Worm (Caenorhabditis elegans) whole organism, L2 larva: ENCODE data around the gene F09C6.11.

ENCODE experiments used
- C34F6.9 ChIP-seq: fragments of 150-350 bp; optimal IDR thresholded peaks from 2 replicates; lab custom pipeline; 2014; ENCODE audit warnings: missing biosample characterization, missing genetic modification characterization
- R02D3.7 ChIP-seq: fragments of 150-350 bp; optimal IDR thresholded peaks from 2 replicates; lab custom pipeline; 2014; ENCODE audit warnings: missing biosample characterization, missing genetic modification characterization
- Y55F3AM.14 ChIP-seq: fragments of 200-800 bp; sonication (Bioruptor generic); optimal IDR thresholded peaks from 2 replicates; lab custom pipeline; 2018; ENCODE audit warnings: mild to moderate bottlenecking, missing genetic modification characterization, missing compliant biosample characterization
- ZK546.5 ChIP-seq: sonication (generic microtip); optimal IDR thresholded peaks from 2 replicates; lab custom pipeline; 2017; ENCODE audit warnings: missing biosample characterization, missing genetic modification characterization
- aly-2 ChIP-seq: fragments of 150-350 bp; optimal IDR thresholded peaks from 2 replicates; lab custom pipeline; 2014; ENCODE audit warnings: missing biosample characterization, missing genetic modification characterization
- ceh-16 ChIP-seq: fragments of 150-350 bp; optimal IDR thresholded peaks from 2 replicates; lab custom pipeline; 2014; ENCODE audit warnings: missing biosample characterization, missing genetic modification characterization
- ceh-82 ChIP-seq: fragments of 150-350 bp; optimal IDR thresholded peaks from 2 replicates; lab custom pipeline; 2014; ENCODE audit warnings: missing biosample characterization, missing genetic modification characterization
- egl-27 ChIP-seq: sonication (generic microtip); optimal IDR thresholded peaks from 3 replicates; lab custom pipeline; 2017; ENCODE audit warnings: missing biosample characterization, missing genetic modification reagents, missing genetic modification characterization
- elt-1 ChIP-seq: fragments of 150-350 bp; optimal IDR thresholded peaks from 2 replicates; lab custom pipeline; 2014; ENCODE audit warnings: missing biosample characterization, missing genetic modification characterization
- elt-3 ChIP-seq: sonication (generic microtip); optimal IDR thresholded peaks from 2 replicates; lab custom pipeline; 2017; ENCODE audit warnings: missing biosample characterization, missing genetic modification characterization
- fos-1 ChIP-seq: fragments of 150-350 bp; optimal IDR thresholded peaks from 2 replicates; lab custom pipeline; 2014; ENCODE audit warnings: missing biosample characterization, missing genetic modification characterization
- gmeb-1 ChIP-seq: fragments of 150-350 bp; optimal IDR thresholded peaks from 2 replicates; lab custom pipeline; 2014; ENCODE audit warnings: missing biosample characterization, missing genetic modification characterization
- lin-13 ChIP-seq: fragments of 150-350 bp; optimal IDR thresholded peaks from 2 replicates; lab custom pipeline; 2014; ENCODE audit warnings: missing biosample characterization, missing genetic modification reagents, missing genetic modification characterization
- mab-5 ChIP-seq: fragments of 150-350 bp; optimal IDR thresholded peaks from 2 replicates; lab custom pipeline; 2014; ENCODE audit warnings: missing biosample characterization, missing genetic modification characterization
- mdl-1 ChIP-seq, 2 experiments: fragments of 150-350 bp in 1 of 2; sonication (generic microtip) in 1 of 2; optimal IDR thresholded peaks; 2 replicates each; lab custom pipeline; 2017; ENCODE audit warnings: missing biosample characterization in 2 of 2, missing genetic modification characterization in 2 of 2
- nhr-10 ChIP-seq: sonication (generic microtip); optimal IDR thresholded peaks from 2 replicates; lab custom pipeline; 2017; ENCODE audit warnings: missing biosample characterization, missing genetic modification characterization
- nhr-12 ChIP-seq: fragments of 150-350 bp; optimal IDR thresholded peaks from 2 replicates; lab custom pipeline; 2014; ENCODE audit warnings: missing biosample characterization, missing genetic modification characterization
- nhr-129 ChIP-seq: fragments of 150-350 bp; optimal IDR thresholded peaks from 2 replicates; lab custom pipeline; 2014; ENCODE audit warnings: missing biosample characterization, missing genetic modification characterization
- nhr-237 ChIP-seq: fragments of 150-350 bp; optimal IDR thresholded peaks from 2 replicates; lab custom pipeline; 2014; ENCODE audit warnings: missing biosample characterization, missing genetic modification characterization
- nhr-25 ChIP-seq: fragments of 150-350 bp; sonication (generic microtip); optimal IDR thresholded peaks from 3 replicates; lab custom pipeline; 2014; ENCODE audit warnings: missing biosample characterization, missing genetic modification characterization
- nhr-77 ChIP-seq: fragments of 150-350 bp; optimal IDR thresholded peaks from 2 replicates; lab custom pipeline; 2014; ENCODE audit warnings: missing biosample characterization, missing genetic modification characterization
- peb-1 ChIP-seq: fragments of 150-350 bp; optimal IDR thresholded peaks from 2 replicates; lab custom pipeline; 2014; ENCODE audit warnings: missing biosample characterization, missing genetic modification characterization
- sem-4 ChIP-seq: fragments of 150-350 bp; optimal IDR thresholded peaks from 2 replicates; lab custom pipeline; 2014; ENCODE audit warnings: missing biosample characterization, missing genetic modification reagents, missing genetic modification characterization
- skn-1 ChIP-seq: sonication (generic microtip); optimal IDR thresholded peaks from 2 replicates; lab custom pipeline; 2017; ENCODE audit warnings: missing biosample characterization, missing genetic modification characterization
- sma-3 ChIP-seq: sonication (generic microtip); optimal IDR thresholded peaks from 2 replicates; lab custom pipeline; 2016; ENCODE audit warnings: missing genetic modification reagents, missing genetic modification characterization, missing compliant biosample characterization
- sma-9 ChIP-seq, 2 experiments: fragments of 150-350 bp in 1 of 2; sonication (generic microtip) in 1 of 2; optimal IDR thresholded peaks; 2 replicates each; lab custom pipeline; 2014 to 2016; ENCODE audit warnings: missing genetic modification characterization in 2 of 2, mild to moderate bottlenecking in 1 of 2, missing biosample characterization in 1 of 2, missing compliant biosample characterization in 1 of 2, missing genetic modification reagents in 1 of 2, moderate library complexity in 1 of 2
- snpc-4 ChIP-seq: fragments of 150-350 bp; optimal IDR thresholded peaks from 2 replicates; lab custom pipeline; 2014; ENCODE audit warnings: missing biosample characterization, missing genetic modification characterization
- unc-39 ChIP-seq: fragments of 150-350 bp; optimal IDR thresholded peaks from 2 replicates; lab custom pipeline; 2014; ENCODE audit warnings: missing biosample characterization, missing genetic modification characterization
- unc-55 ChIP-seq: fragments of 150-350 bp; sonication (generic microtip); optimal IDR thresholded peaks from 3 replicates; lab custom pipeline; 2014; ENCODE audit warnings: missing biosample characterization, missing genetic modification reagents, missing genetic modification characterization
- unc-62 ChIP-seq: fragments of 150-350 bp; optimal IDR thresholded peaks from 2 replicates; lab custom pipeline; 2014; ENCODE audit warnings: missing biosample characterization, missing genetic modification reagents, missing genetic modification characterization
- zag-1 ChIP-seq: fragments of 150-350 bp; optimal IDR thresholded peaks from 2 replicates; lab custom pipeline; 2014; ENCODE audit warnings: missing biosample characterization, missing genetic modification characterization
- ztf-11 ChIP-seq: sonication (generic microtip); optimal IDR thresholded peaks from 2 replicates; lab custom pipeline; 2017; ENCODE audit warnings: missing biosample characterization, missing genetic modification characterization

Gene F09C6.11

ce11 chrV:16840961-16841360 lies 41.1 kb downstream of the F09C6.11 start, which contains the start of gene clec-40:
TSS of gene clec-40 (minus strand) at chrV:16841061.
- TF ChIP-seq ceh-16 (no peak), ztf-11 (no peak), aly-2 (tag; lab: Kevin White, UChicago) (no peak), nhr-12 (tag; lab: Kevin White, UChicago) (no peak), zag-1 (tag; lab: Kevin White, UChicago) (no peak), fos-1 (tag; lab: Kevin White, UChicago) (no peak), gmeb-1 (tag; lab: Kevin White, UChicago) (no peak), C34F6.9 (tag; lab: Kevin White, UChicago) (no peak), peb-1 (tag; lab: Kevin White, UChicago) (no peak), nhr-129 (tag; lab: Kevin White, UChicago) (no peak), unc-62 (GFP tag; lab: Kevin White, UChicago) (no peak), Y55F3AM.14 (GFP tag; lab: Kevin White, UChicago) (no peak)

ce11 chrV:16840283-16840682 lies 41.8 kb downstream of the F09C6.11 start:
- TF ChIP-seq C34F6.9 (tag; lab: Kevin White, UChicago) (no peak), fos-1 (tag; lab: Kevin White, UChicago) (peak; percentile 76), nhr-25 (tag; lab: Kevin White, UChicago) (no peak), gmeb-1 (tag; lab: Kevin White, UChicago) (no peak), sma-9 (GFP tag; optimal IDR thresholded peaks at IDR 0.05; lab: Kevin White, UChicago) (peak; percentile 50), sma-9 (tag; optimal IDR thresholded peaks at IDR 0.05; lab: Kevin White, UChicago) (no peak), unc-39 (no peak), nhr-237 (tag; lab: Kevin White, UChicago) (no peak)

ce11 chrV:16838435-16838834 lies 43.7 kb downstream of the F09C6.11 start:
- TF ChIP-seq fos-1 (tag; lab: Kevin White, UChicago) (no peak), sma-3 (GFP tag; lab: Kevin White, UChicago) (no peak), elt-1 (no peak), ceh-82 (no peak), unc-55 (GFP tag; lab: Kevin White, UChicago) (no peak), skn-1 (tag; lab: Kevin White, UChicago) (no peak), nhr-12 (tag; lab: Kevin White, UChicago) (no peak), mab-5 (no peak), peb-1 (tag; lab: Kevin White, UChicago) (no peak), elt-3 (tag; lab: Kevin White, UChicago) (no peak), aly-2 (tag; lab: Kevin White, UChicago) (no peak), snpc-4 (no peak), R02D3.7 (tag; lab: Kevin White, UChicago) (no peak)
- TF ChIP-seq, all 48 proteins: peak for 0

ce11 chrV:16836100-16836499 lies 46.0 kb downstream of the F09C6.11 start:
- TF ChIP-seq nhr-10 (tag; lab: Kevin White, UChicago) = no peak
- no peak for TF ChIP-seq lin-13 (GFP tag; lab: Kevin White, UChicago)
- no peak for TF ChIP-seq elt-1
- no peak for TF ChIP-seq nhr-77 (tag; lab: Kevin White, UChicago)
- no peak for TF ChIP-seq mdl-1 (tag; optimal IDR thresholded peaks at IDR 0.05; lab: Kevin White, UChicago)
- TF ChIP-seq nhr-12 (tag; lab: Kevin White, UChicago) = no peak
- no peak for TF ChIP-seq sma-3 (GFP tag; lab: Kevin White, UChicago)
- no peak for TF ChIP-seq unc-39

- TF ChIP-seq fos-1 (tag; lab: Kevin White, UChicago) (no peak), unc-62 (GFP tag; lab: Kevin White, UChicago) (no peak), mab-5 (no peak), lin-13 (GFP tag; lab: Kevin White, UChicago) (no peak), zag-1 (tag; lab: Kevin White, UChicago) (no peak), egl-27 (tag; lab: Kevin White, UChicago) (no peak), ceh-82 (no peak), snpc-4 (no peak), ZK546.5 (tag; lab: Kevin White, UChicago) (no peak), nhr-10 (tag; lab: Kevin White, UChicago) (no peak), sem-4 (no peak), nhr-25 (tag; lab: Kevin White, UChicago) (no peak)
Observed at ce11 chrV:16834989-16835388, 47.1 kb downstream of the F09C6.11 start, which contains the start of gene tni-3. TSS of gene tni-3 (minus strand) at chrV:16835128.
